Fruit fly (Drosophila melanogaster) whole organism, embryonic: Measurements from ENCODE around the gene Reg-2.

Experiments used
- Ada2b ChIP-seq: fragments of 200-800 bp; sonication (Bioruptor generic); IDR thresholded peaks from 2 replicates; pipeline ENCODE4 v1.3.6; 2022; ENCODE audit warnings: missing biosample characterization, missing genetic modification characterization
- CG1024 ChIP-seq: fragments of 200-800 bp; sonication (Bioruptor generic); IDR thresholded peaks from 2 replicates; pipeline ENCODE4 v1.3.6; 2022; ENCODE audit warnings: missing biosample characterization, missing genetic modification characterization
- CG10274 ChIP-seq: fragments of 200-800 bp; sonication (Bioruptor generic); optimal IDR thresholded peaks from 3 replicates; lab custom pipeline; 2017; ENCODE audit warnings: missing biosample characterization, mild to moderate bottlenecking, missing genetic modification characterization
- CG10462 ChIP-seq: fragments of 200-800 bp; sonication (Bioruptor generic); optimal IDR thresholded peaks from 2 replicates; lab custom pipeline; 2016; ENCODE audit warnings: missing biosample characterization, missing genetic modification characterization
- CG11247 ChIP-seq: fragments of 200-800 bp; sonication (Bioruptor generic); IDR thresholded peaks from 2 replicates; pipeline ENCODE4 v1.3.6; 2022; ENCODE audit warnings: missing biosample characterization, missing genetic modification characterization
- CG11456 ChIP-seq: fragments of 200-800 bp; sonication (Bioruptor generic); IDR thresholded peaks from 3 replicates; pipeline ENCODE4 v1.3.6; 2022; ENCODE audit warnings: missing biosample characterization, missing genetic modification characterization
- CG12236 ChIP-seq: fragments of 200-800 bp; sonication (Bioruptor generic); optimal IDR thresholded peaks from 2 replicates; lab custom pipeline; 2016; ENCODE audit warnings: missing biosample characterization, missing genetic modification characterization
- CG12299 ChIP-seq: fragments of 200-800 bp; sonication (Bioruptor generic); optimal IDR thresholded peaks from 2 replicates; lab custom pipeline; 2018; ENCODE audit warnings: missing biosample characterization, mild to moderate bottlenecking, missing genetic modification characterization
- CG12659 ChIP-seq: fragments of 200-800 bp; sonication (Bioruptor generic); optimal IDR thresholded peaks from 3 replicates; lab custom pipeline; 2017; ENCODE audit warnings: mild to moderate bottlenecking, missing biosample characterization, missing genetic modification reagents, missing genetic modification characterization
- CG13287 ChIP-seq: fragments of 200-800 bp; sonication (Bioruptor generic); IDR thresholded peaks from 2 replicates; pipeline ENCODE4 v1.3.6; 2022; ENCODE audit warnings: missing biosample characterization, missing genetic modification characterization; ENCODE audit not compliant: partially characterized antibody
- CG14014 ChIP-seq: fragments of 200-800 bp; sonication (Bioruptor generic); IDR thresholded peaks from 2 replicates; pipeline ENCODE4 v1.3.6; 2022; ENCODE audit warnings: missing biosample characterization, missing genetic modification characterization
- CG15269 ChIP-seq: fragments of 200-800 bp; sonication (Bioruptor generic); optimal IDR thresholded peaks from 2 replicates; lab custom pipeline; 2018; ENCODE audit warnings: missing biosample characterization, mild to moderate bottlenecking, missing genetic modification characterization, moderate library complexity
- CG17912 ChIP-seq: fragments of 200-800 bp; sonication (Bioruptor generic); optimal IDR thresholded peaks from 2 replicates; lab custom pipeline; 2018; ENCODE audit warnings: missing biosample characterization, mild to moderate bottlenecking, missing genetic modification characterization
- CG18262 ChIP-seq: fragments of 200-800 bp; optimal IDR thresholded peaks from 3 replicates; lab custom pipeline; 2019; ENCODE audit warnings: missing biosample characterization, mild to moderate bottlenecking, missing genetic modification characterization, moderate library complexity
- CG31388 ChIP-seq: fragments of 200-800 bp; sonication (Bioruptor generic); optimal IDR thresholded peaks from 2 replicates; lab custom pipeline; 2016; ENCODE audit warnings: missing biosample characterization, missing genetic modification characterization
- CG3407 ChIP-seq: fragments of 200-800 bp; sonication (Bioruptor generic); optimal IDR thresholded peaks from 2 replicates; lab custom pipeline; 2018; ENCODE audit warnings: missing biosample characterization, mild to moderate bottlenecking, missing genetic modification characterization
- CG34422 ChIP-seq: fragments of 200-800 bp; sonication (Bioruptor generic); IDR thresholded peaks from 3 replicates; pipeline ENCODE4 v1.3.6; 2022; ENCODE audit warnings: missing biosample characterization, missing genetic modification characterization
- CG6272 ChIP-seq: fragments of 200-800 bp; sonication (Bioruptor generic); IDR thresholded peaks from 2 replicates; pipeline ENCODE4 v1.3.6; 2022; ENCODE audit warnings: missing biosample characterization, missing genetic modification characterization
- CG9437 ChIP-seq: fragments of 200-800 bp; sonication (Bioruptor generic); optimal IDR thresholded peaks from 2 replicates; lab custom pipeline; 2018; ENCODE audit warnings: missing biosample characterization, mild to moderate bottlenecking, missing genetic modification characterization
- D19B ChIP-seq: fragments of 200-800 bp; sonication (Bioruptor generic); optimal IDR thresholded peaks from 2 replicates; lab custom pipeline; 2017; ENCODE audit warnings: missing biosample characterization, mild to moderate bottlenecking, missing genetic modification characterization
- Dip3 ChIP-seq: fragments of 200-800 bp; sonication (Bioruptor generic); optimal IDR thresholded peaks from 3 replicates; lab custom pipeline; 2016; ENCODE audit warnings: missing biosample characterization, missing genetic modification characterization
- Dll ChIP-seq: fragments of 200-800 bp; sonication (Bioruptor generic); IDR thresholded peaks from 4 replicates; pipeline ENCODE4 v1.3.6; 2022; ENCODE audit warnings: missing biosample characterization, missing genetic modification characterization; ENCODE audit not compliant: partially characterized antibody
- Dref ChIP-seq: fragments of 200-800 bp; sonication (Bioruptor generic); IDR thresholded peaks from 2 replicates; pipeline ENCODE4 v1.3.6; 2022; ENCODE audit warnings: missing biosample characterization, missing genetic modification characterization
- Elba2 ChIP-seq: fragments of 200-800 bp; sonication (Bioruptor generic); optimal IDR thresholded peaks from 3 replicates; lab custom pipeline; 2016; ENCODE audit warnings: missing biosample characterization, missing genetic modification characterization
- Fer1 ChIP-seq: fragments of 200-800 bp; sonication (Bioruptor generic); optimal IDR thresholded peaks from 2 replicates; lab custom pipeline; 2017; ENCODE audit warnings: missing biosample characterization, mild to moderate bottlenecking, missing genetic modification characterization
- Gug ChIP-seq: fragments of 200-800 bp; sonication (Bioruptor generic); IDR thresholded peaks from 4 replicates; pipeline ENCODE4 v1.3.6; 2022; ENCODE audit warnings: missing biosample characterization, missing genetic modification characterization
- H2.0 ChIP-seq: fragments of 200-800 bp; sonication (Bioruptor generic); IDR thresholded peaks from 2 replicates; pipeline ENCODE4 v1.3.6; 2022; ENCODE audit warnings: missing biosample characterization, missing genetic modification characterization
- Hey ChIP-seq: fragments of 200-800 bp; sonication (Bioruptor generic); optimal IDR thresholded peaks from 3 replicates; lab custom pipeline; 2018; ENCODE audit warnings: missing biosample characterization, mild to moderate bottlenecking, missing genetic modification characterization
- Hr3 ChIP-seq: fragments of 200-800 bp; sonication (Bioruptor generic); optimal IDR thresholded peaks from 3 replicates; lab custom pipeline; 2016; ENCODE audit warnings: missing biosample characterization, missing genetic modification characterization
- MBD-R2 ChIP-seq: fragments of 200-800 bp; sonication (Bioruptor generic); IDR thresholded peaks from 2 replicates; pipeline ENCODE4 v1.3.6; 2022; ENCODE audit warnings: missing biosample characterization, missing genetic modification characterization
- Nf-YA ChIP-seq: fragments of 200-800 bp; sonication (Bioruptor generic); IDR thresholded peaks from 2 replicates; pipeline ENCODE4 v1.3.6; 2022; ENCODE audit warnings: missing biosample characterization, missing genetic modification characterization
- Nf-YB ChIP-seq: fragments of 200-800 bp; sonication (Bioruptor generic); optimal IDR thresholded peaks from 3 replicates; lab custom pipeline; 2019; ENCODE audit warnings: missing biosample characterization, mild to moderate bottlenecking, missing genetic modification characterization, moderate library complexity
- Ravus ChIP-seq: fragments of 200-800 bp; sonication (Bioruptor generic); IDR thresholded peaks from 2 replicates; pipeline ENCODE4 v1.3.6; 2022; ENCODE audit warnings: missing biosample characterization, missing genetic modification characterization
- Ssrp ChIP-seq: fragments of 200-800 bp; sonication (Bioruptor generic); optimal IDR thresholded peaks from 2 replicates; lab custom pipeline; 2018; ENCODE audit warnings: missing biosample characterization, mild to moderate bottlenecking, missing genetic modification characterization, moderate library complexity
- Usf ChIP-seq: fragments of 200-800 bp; sonication (Bioruptor generic); optimal IDR thresholded peaks from 2 replicates; lab custom pipeline; 2017; ENCODE audit warnings: missing genotype, missing biosample characterization, missing genetic modification characterization
- Xbp1 ChIP-seq: fragments of 200-800 bp; sonication (Bioruptor generic); optimal IDR thresholded peaks from 3 replicates; lab custom pipeline; 2016; ENCODE audit warnings: missing biosample characterization, mild to moderate bottlenecking, missing genetic modification characterization
- ab ChIP-seq: fragments of 200-800 bp; sonication (Bioruptor generic); optimal IDR thresholded peaks from 2 replicates; lab custom pipeline; 2016; ENCODE audit warnings: missing biosample characterization, missing genetic modification characterization
- dmrt99B ChIP-seq: fragments of 200-800 bp; sonication (Bioruptor generic); optimal IDR thresholded peaks from 2 replicates; lab custom pipeline; 2018; ENCODE audit warnings: missing biosample characterization, mild to moderate bottlenecking, missing genetic modification characterization, moderate library complexity
- ems ChIP-seq: fragments of 200-800 bp; sonication (Bioruptor generic); optimal IDR thresholded peaks from 3 replicates; lab custom pipeline; 2016; ENCODE audit warnings: missing biosample characterization, missing genetic modification characterization
- ewg ChIP-seq: fragments of 200-800 bp; sonication (Bioruptor generic); optimal IDR thresholded peaks from 3 replicates; lab custom pipeline; 2017; ENCODE audit warnings: mild to moderate bottlenecking, missing biosample characterization, missing genetic modification reagents, missing genetic modification characterization
- grau ChIP-seq: fragments of 200-800 bp; optimal IDR thresholded peaks from 3 replicates; lab custom pipeline; 2019; ENCODE audit warnings: missing biosample characterization, mild to moderate bottlenecking, missing genetic modification characterization, moderate library complexity
- ham ChIP-seq: fragments of 200-800 bp; sonication (Bioruptor generic); IDR thresholded peaks from 2 replicates; pipeline ENCODE4 v1.3.6; 2022; ENCODE audit warnings: missing biosample characterization, missing genetic modification characterization
- hbn ChIP-seq: fragments of 200-800 bp; sonication (Bioruptor generic); IDR thresholded peaks from 2 replicates; pipeline ENCODE4 v1.3.6; 2022; ENCODE audit warnings: missing biosample characterization, missing genetic modification characterization; ENCODE audit not compliant: partially characterized antibody
- kay ChIP-seq: fragments of 200-800 bp; sonication (Bioruptor generic); optimal IDR thresholded peaks from 2 replicates; lab custom pipeline; 2016; ENCODE audit warnings: missing biosample characterization, missing genetic modification characterization
- klu ChIP-seq: fragments of 200-800 bp; sonication (Bioruptor generic); IDR thresholded peaks from 2 replicates; pipeline ENCODE4 v1.3.6; 2022; ENCODE audit warnings: missing biosample characterization, missing genetic modification characterization
- phol ChIP-seq: fragments of 200-800 bp; sonication (Bioruptor generic); optimal IDR thresholded peaks from 3 replicates; lab custom pipeline; 2018; ENCODE audit warnings: missing biosample characterization, mild to moderate bottlenecking, missing genetic modification characterization, moderate library complexity
- sc ChIP-seq, 3 experiments: fragments of >200 bp in 2 of 3; fragments of 200-800 bp in 1 of 3; sonication (Bioruptor generic) in 1 of 3; optimal IDR thresholded peaks; 2 replicates in 2 of 3; 3 replicates in 1 of 3; lab custom pipeline; 2017; ENCODE audit warnings: mild to moderate bottlenecking in 1 of 3, missing biosample characterization in 1 of 3, missing genetic modification characterization in 1 of 3, missing genetic modification reagents in 1 of 3
- shn ChIP-seq: fragments of 200-800 bp; sonication (Bioruptor generic); optimal IDR thresholded peaks from 3 replicates; lab custom pipeline; 2016; ENCODE audit warnings: missing biosample characterization, missing genetic modification characterization
- sna ChIP-seq: fragments of 200-800 bp; sonication (Bioruptor generic); IDR thresholded peaks from 2 replicates; pipeline ENCODE4 v1.3.6; 2022; ENCODE audit warnings: missing biosample characterization, missing genetic modification characterization; ENCODE audit not compliant: partially characterized antibody
- sob ChIP-seq: fragments of 200-800 bp; sonication (Bioruptor generic); IDR thresholded peaks from 2 replicates; pipeline ENCODE4 v1.3.6; 2022; ENCODE audit warnings: missing biosample characterization, missing genetic modification characterization
- tgo ChIP-seq: fragments of 200-800 bp; sonication (Bioruptor generic); IDR thresholded peaks from 3 replicates; pipeline ENCODE4 v1.3.6; 2022; ENCODE audit warnings: missing biosample characterization, missing genetic modification characterization

The Reg-2 gene

DNA sequence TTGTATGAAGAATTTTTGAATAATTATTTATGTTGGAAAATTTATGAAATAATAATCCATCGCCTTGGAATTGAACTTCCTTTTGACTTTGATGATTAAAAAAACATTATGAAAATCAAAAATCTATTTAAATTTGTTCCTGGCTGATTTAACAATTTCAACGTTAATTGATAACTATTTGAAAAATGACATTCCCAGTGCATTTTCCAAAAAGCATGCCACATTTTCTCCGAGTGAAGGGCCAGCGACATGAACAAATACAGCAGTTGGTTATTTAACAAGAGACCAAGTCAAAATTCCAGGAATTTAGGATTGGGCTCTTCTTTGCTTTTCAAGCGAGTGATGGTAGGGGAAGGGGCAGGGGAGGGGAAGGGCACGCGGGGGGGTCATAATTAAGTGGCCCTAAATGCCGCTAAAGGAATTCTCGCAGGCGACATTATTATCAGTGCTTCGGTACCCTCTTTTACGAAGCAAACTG lies 16.0 kb upstream of the Reg-2 start (continued):
- TF ChIP-seq ems (GFP tag; lab: Kevin White, UChicago) (no peak), Nf-YB (peak; percentile 26), Ada2b (GFP tag; lab: Robert Waterston, UW) (no peak), tgo (GFP tag; lab: Robert Waterston, UW) (no peak), Nf-YA (GFP tag; lab: Robert Waterston, UW) (no peak), kay (GFP tag; lab: Kevin White, UChicago) (peak; percentile 13), MBD-R2 (no peak), CG11247 (0 out of 2 replicates have a peak, but pooled peaks have one; percentile 23), sc (optimal IDR thresholded peaks at IDR 0.05; lab: Kevin White, UChicago) (no peak), sc (GFP tag; optimal IDR thresholded peaks at IDR 0.05; lab: Kevin White, UChicago) (peak; percentile 56), CG10274 (no peak), CG11456 (GFP tag; lab: Robert Waterston, UW) (no peak), Fer1 (GFP tag; lab: Kevin White, UChicago) (no peak), sna (no peak), ab (GFP tag; lab: Kevin White, UChicago) (no peak), Elba2 (GFP tag; lab: Kevin White, UChicago) (no peak), CG34422 (GFP tag; lab: Robert Waterston, UW) (0 out of 3 replicates have a peak, but pooled peaks have one; percentile 21), CG1024 (GFP tag; lab: Robert Waterston, UW) (no peak), D19B (no peak), sob (GFP tag; lab: Robert Waterston, UW) (no peak), H2.0 (no peak), CG17912 (no peak), CG14014 (GFP tag; lab: Robert Waterston, UW) (no peak), ewg (GFP tag; lab: Kevin White, UChicago) (peak; percentile 12), CG15269 (tag; lab: Kevin White, UChicago) (no peak), grau (peak; percentile 58), Xbp1 (GFP tag; lab: Kevin White, UChicago) (peak; percentile 35), hbn (GFP tag; lab: Robert Waterston, UW) (no peak), CG12236 (GFP tag; lab: Kevin White, UChicago) (peak; percentile 5), CG18262 (tag; lab: Kevin White, UChicago) (peak; percentile 89), phol (tag; lab: Kevin White, UChicago) (peak; percentile 74), Hr3 (GFP tag; lab: Kevin White, UChicago) (peak; percentile 47), shn (no peak), Gug (GFP tag; lab: Robert Waterston, UW) (no peak), CG12659 (GFP tag; lab: Kevin White, UChicago) (peak; percentile 4), Dip3 (GFP tag; lab: Kevin White, UChicago) (no peak), Usf (GFP tag; lab: Kevin White, UChicago) (peak; percentile 27), CG12299 (tag; lab: Kevin White, UChicago) (no peak), CG3407 (GFP tag; lab: Kevin White, UChicago) (peak; percentile 66), CG13287 (no peak), ham (GFP tag; lab: Robert Waterston, UW) (no peak), klu (no peak), CG31388 (GFP tag; lab: Kevin White, UChicago) (no peak), Dll (no peak), Dref (no peak), Ssrp (tag; lab: Kevin White, UChicago) (peak; percentile 64), CG6272 (GFP tag; lab: Robert Waterston, UW) (no peak), dmrt99B (peak; percentile 49), Ravus (GFP tag; lab: Robert Waterston, UW) (no peak), CG10462 (GFP tag; lab: Kevin White, UChicago) (no peak), Hey (tag; lab: Kevin White, UChicago) (no peak), CG9437 (GFP tag; lab: Kevin White, UChicago) (peak; percentile 25)
